Worm (Caenorhabditis elegans) whole organism, L1 larva: ENCODE measurements around the gene R05A10.2.

Experiments
- C34B4.2 ChIP-seq: sonication (generic microtip); optimal IDR thresholded peaks from 2 replicates; lab custom pipeline; 2017; ENCODE audit warnings: mild to moderate bottlenecking, missing genetic modification characterization, missing compliant biosample characterization
- F16B12.6 ChIP-seq: fragments of 150-350 bp; optimal IDR thresholded peaks from 2 replicates; lab custom pipeline; 2014; ENCODE audit warnings: missing biosample characterization, missing genetic modification characterization
- aha-1 ChIP-seq: fragments of 150-350 bp; optimal IDR thresholded peaks from 2 replicates; lab custom pipeline; 2014; ENCODE audit warnings: missing biosample characterization, missing genetic modification characterization
- alr-1 ChIP-seq: fragments of 200-800 bp; sonication (Bioruptor generic); optimal IDR thresholded peaks from 2 replicates; lab custom pipeline; 2018; ENCODE audit warnings: borderline replicate concordance, mild to moderate bottlenecking, missing genetic modification characterization, missing compliant biosample characterization
- aly-2 ChIP-seq: fragments of 150-350 bp; optimal IDR thresholded peaks from 2 replicates; lab custom pipeline; 2014; ENCODE audit warnings: missing biosample characterization, missing genetic modification characterization
- ceh-63 ChIP-seq: fragments of 200-800 bp; sonication (Bioruptor generic); optimal IDR thresholded peaks from 2 replicates; lab custom pipeline; 2018; ENCODE audit warnings: mild to moderate bottlenecking, missing genetic modification characterization, missing compliant biosample characterization
- ceh-90 ChIP-seq: sonication (generic microtip); optimal IDR thresholded peaks from 2 replicates; lab custom pipeline; 2016; ENCODE audit warnings: missing genetic modification characterization, missing compliant biosample characterization
- dpl-1 ChIP-seq, 3 experiments: fragments of 150-350 bp in 2 of 3; sonication (generic microtip) in 1 of 3; optimal IDR thresholded peaks; 2 replicates each; lab custom pipeline; 2014 to 2017; ENCODE audit warnings: missing biosample characterization in 3 of 3, missing genetic modification characterization in 3 of 3, missing genetic modification reagents in 3 of 3
- dsc-1 ChIP-seq: sonication (generic microtip); optimal IDR thresholded peaks from 2 replicates; lab custom pipeline; 2016; ENCODE audit warnings: mild to moderate bottlenecking, missing genetic modification characterization, missing compliant biosample characterization
- efl-1 ChIP-seq, 4 experiments: fragments of 150-350 bp; optimal IDR thresholded peaks in 3 of 4; peaks in 1 of 4; 1 replicate in 1 of 4; 2 replicates in 3 of 4; lab custom pipeline; 2014; ENCODE audit warnings: missing biosample characterization in 2 of 4, missing genetic modification characterization in 2 of 4, missing genetic modification reagents in 2 of 4
- efl-3 ChIP-seq: fragments of 200-800 bp; sonication (Bioruptor generic); optimal IDR thresholded peaks from 2 replicates; lab custom pipeline; 2018; ENCODE audit warnings: mild to moderate bottlenecking, missing genetic modification characterization, missing compliant biosample characterization
- elt-2 ChIP-seq: sonication (generic microtip); optimal IDR thresholded peaks from 2 replicates; lab custom pipeline; 2016; ENCODE audit warnings: missing genetic modification characterization, mild to moderate bottlenecking, inconsistent platforms, missing compliant biosample characterization, missing genetic modification reagents
- fkh-8 ChIP-seq: sonication (generic microtip); optimal IDR thresholded peaks from 2 replicates; lab custom pipeline; 2016; ENCODE audit warnings: mild to moderate bottlenecking, missing genetic modification characterization, missing compliant biosample characterization
- fos-1 ChIP-seq: fragments of 150-350 bp; optimal IDR thresholded peaks from 2 replicates; lab custom pipeline; 2014; ENCODE audit warnings: missing biosample characterization, missing genetic modification characterization
- grh-1 ChIP-seq: fragments of 200-800 bp; sonication (Bioruptor generic); IDR thresholded peaks from 2 replicates; pipeline ENCODE4 v1.3.6; 2022; ENCODE audit warnings: missing genetic modification reagents, missing genetic modification characterization, missing compliant biosample characterization
- hlh-4 ChIP-seq: sonication (generic microtip); optimal IDR thresholded peaks from 2 replicates; lab custom pipeline; 2016; ENCODE audit warnings: mild to moderate bottlenecking, missing genetic modification characterization, missing compliant biosample characterization
- isw-1 ChIP-seq: fragments of 200-800 bp; sonication (Bioruptor generic); IDR thresholded peaks from 2 replicates; pipeline ENCODE4 v1.3.6; 2022; ENCODE audit warnings: missing genetic modification characterization, missing compliant biosample characterization
- jun-1 ChIP-seq: fragments of 150-350 bp; optimal IDR thresholded peaks from 2 replicates; lab custom pipeline; 2014; ENCODE audit warnings: missing biosample characterization, missing genetic modification reagents, missing genetic modification characterization
- lin-14 ChIP-seq: fragments of 200-800 bp; sonication (Bioruptor generic); optimal IDR thresholded peaks from 2 replicates; lab custom pipeline; 2018; ENCODE audit warnings: mild to moderate bottlenecking, missing genetic modification characterization, moderate library complexity, missing compliant biosample characterization
- lin-39 ChIP-seq: fragments of 150-350 bp; optimal IDR thresholded peaks from 2 replicates; lab custom pipeline; 2014; ENCODE audit warnings: missing biosample characterization, missing genetic modification reagents, missing genetic modification characterization
- lir-3 ChIP-seq: sonication (generic microtip); optimal IDR thresholded peaks from 2 replicates; lab custom pipeline; 2016; ENCODE audit warnings: mild to moderate bottlenecking, missing genetic modification characterization, moderate library complexity, missing compliant biosample characterization; ENCODE audit not compliant: poor library complexity
- lsy-2 ChIP-seq, 2 experiments: fragments of 150-350 bp; optimal IDR thresholded peaks; 2 replicates each; lab custom pipeline; 2014; ENCODE audit warnings: missing biosample characterization in 2 of 2, missing genetic modification characterization in 2 of 2
- mdl-1 ChIP-seq, 2 experiments: fragments of 150-350 bp; optimal IDR thresholded peaks; 2 replicates each; lab custom pipeline; 2014 to 2017; ENCODE audit warnings: missing biosample characterization in 2 of 2, missing genetic modification characterization in 2 of 2, inconsistent platforms in 1 of 2
- mef-2 ChIP-seq: fragments of 150-350 bp; optimal IDR thresholded peaks from 2 replicates; lab custom pipeline; 2014; ENCODE audit warnings: missing biosample characterization, missing genetic modification characterization
- mep-1 ChIP-seq: fragments of 150-350 bp; optimal IDR thresholded peaks from 2 replicates; lab custom pipeline; 2014; ENCODE audit warnings: missing biosample characterization, missing genetic modification characterization
- nhr-11 ChIP-seq: fragments of 150-350 bp; optimal IDR thresholded peaks from 2 replicates; lab custom pipeline; 2014; ENCODE audit warnings: missing biosample characterization, missing genetic modification characterization
- nhr-19 ChIP-seq: fragments of 200-800 bp; sonication (Bioruptor generic); conservative IDR thresholded peaks from 2 replicates; pipeline ENCODE4 v1.3.6; 2022; ENCODE audit warnings: missing genetic modification characterization, missing compliant biosample characterization
- nhr-20 ChIP-seq: sonication (generic microtip); optimal IDR thresholded peaks from 2 replicates; lab custom pipeline; 2016; ENCODE audit warnings: mild to moderate bottlenecking, missing genetic modification characterization, missing compliant biosample characterization
- nhr-237 ChIP-seq: fragments of 150-350 bp; optimal IDR thresholded peaks from 2 replicates; lab custom pipeline; 2014; ENCODE audit warnings: missing biosample characterization, missing genetic modification characterization
- nhr-28 ChIP-seq: fragments of 150-350 bp; optimal IDR thresholded peaks from 2 replicates; lab custom pipeline; 2014; ENCODE audit warnings: missing biosample characterization, missing genetic modification characterization
- nhr-47 ChIP-seq: sonication (generic microtip); optimal IDR thresholded peaks from 2 replicates; lab custom pipeline; 2016; ENCODE audit warnings: mild to moderate bottlenecking, missing genetic modification characterization, moderate library complexity, missing compliant biosample characterization
- nhr-71 ChIP-seq: sonication (generic microtip); optimal IDR thresholded peaks from 2 replicates; lab custom pipeline; 2016; ENCODE audit warnings: mild to moderate bottlenecking, missing genetic modification characterization, moderate library complexity, missing compliant biosample characterization
- nhr-76 ChIP-seq: sonication (generic microtip); optimal IDR thresholded peaks from 2 replicates; lab custom pipeline; 2017; ENCODE audit warnings: missing biosample characterization, missing genetic modification characterization
- nhr-84 ChIP-seq: sonication (generic microtip); optimal IDR thresholded peaks from 2 replicates; lab custom pipeline; 2017; ENCODE audit warnings: missing biosample characterization, missing genetic modification characterization
- nhr-85 ChIP-seq: sonication (generic microtip); peaks from one replicate; lab custom pipeline; 2016; ENCODE audit warnings: missing genetic modification characterization, inconsistent platforms, missing compliant biosample characterization
- nhr-90 ChIP-seq: sonication (generic microtip); optimal IDR thresholded peaks from 2 replicates; lab custom pipeline; 2016; ENCODE audit warnings: mild to moderate bottlenecking, missing genetic modification characterization, missing compliant biosample characterization; ENCODE audit not compliant: poor library complexity
- pag-3 ChIP-seq: sonication (generic microtip); optimal IDR thresholded peaks from 2 replicates; lab custom pipeline; 2017; ENCODE audit warnings: missing genetic modification characterization, mild to moderate bottlenecking, missing compliant biosample characterization, antibody characterized with exemption, borderline replicate concordance; ENCODE audit not compliant: insufficient read depth
- pqm-1 ChIP-seq: sonication (generic microtip); optimal IDR thresholded peaks from 3 replicates; lab custom pipeline; 2017; ENCODE audit warnings: missing biosample characterization, missing genetic modification characterization
- rnt-1 ChIP-seq: sonication (generic microtip); optimal IDR thresholded peaks from 2 replicates; lab custom pipeline; 2016; ENCODE audit warnings: mild to moderate bottlenecking, missing genetic modification characterization, moderate library complexity, missing compliant biosample characterization
- skn-1 ChIP-seq: fragments of 150-350 bp; optimal IDR thresholded peaks from 2 replicates; lab custom pipeline; 2014; ENCODE audit warnings: missing biosample characterization, missing genetic modification characterization
- snu-23 ChIP-seq: sonication (generic microtip); optimal IDR thresholded peaks from 2 replicates; lab custom pipeline; 2016; ENCODE audit warnings: missing genetic modification characterization, missing compliant biosample characterization
- sox-4 ChIP-seq: sonication (generic microtip); optimal IDR thresholded peaks from 2 replicates; lab custom pipeline; 2016; ENCODE audit warnings: missing genetic modification characterization, missing compliant biosample characterization
- sup-37 ChIP-seq: fragments of 200-800 bp; sonication (Bioruptor generic); optimal IDR thresholded peaks from 2 replicates; lab custom pipeline; 2018; ENCODE audit warnings: mild to moderate bottlenecking, missing genetic modification characterization, missing compliant biosample characterization
- swsn-7 ChIP-seq: sonication (generic microtip); optimal IDR thresholded peaks from 2 replicates; lab custom pipeline; 2016; ENCODE audit warnings: missing genetic modification characterization, missing compliant biosample characterization
- tlp-1 ChIP-seq: fragments of 150-350 bp; optimal IDR thresholded peaks from 2 replicates; lab custom pipeline; 2014; ENCODE audit warnings: missing biosample characterization, missing genetic modification characterization
- zip-4 ChIP-seq: fragments of 200-800 bp; sonication (Bioruptor generic); optimal IDR thresholded peaks from 2 replicates; lab custom pipeline; 2018; ENCODE audit warnings: mild to moderate bottlenecking, missing genetic modification characterization, moderate library complexity, missing compliant biosample characterization
- ztf-11 ChIP-seq, 2 experiments: sonication (generic microtip); optimal IDR thresholded peaks; 2 replicates each; lab custom pipeline; 2016 to 2017; ENCODE audit warnings: missing genetic modification characterization in 2 of 2, missing biosample characterization in 1 of 2, missing compliant biosample characterization in 1 of 2
- ztf-4 ChIP-seq: fragments of 150-350 bp; optimal IDR thresholded peaks from 2 replicates; lab custom pipeline; 2014; ENCODE audit warnings: missing biosample characterization, missing genetic modification characterization

Gene R05A10.2

ce11 chrIV:14215777-14216176 is 38.7 kb downstream of the R05A10.2 start:
- TF ChIP-seq ceh-90: no peak
- no peak for TF ChIP-seq lsy-2 (tag; optimal IDR thresholded peaks at IDR 0.05; lab: Kevin White, UChicago)
- TF ChIP-seq elt-2 (tag; lab: Kevin White, UChicago): no peak
- TF ChIP-seq, all 84 proteins: peak for 0

ce11 chrIV:14219714-14220113 is 42.6 kb downstream of the R05A10.2 start, which contains the start of gene sqrd-1:
Gene sqrd-1, plus strand, starts transcription at chrIV:14219871.
- TF ChIP-seq nhr-19 (GFP tag; lab: Robert Waterston, UW) (peak; percentile 42; the same call in 1 of the 2 replicates), sox-4 (tag; lab: Kevin White, UChicago) (no peak), nhr-20 (peak; percentile 53), snu-23 (GFP tag; lab: Kevin White, UChicago) (peak; percentile 33), nhr-71 (tag; lab: Kevin White, UChicago) (peak; percentile 24), mdl-1 (tag; optimal IDR thresholded peaks at IDR 0.05; lab: Kevin White, UChicago) (peak in 1 of 2 experiments; percentile 23), pag-3 (tag; lab: Kevin White, UChicago) (no peak), dpl-1 (GFP tag; optimal IDR thresholded peaks at IDR 0.05; lab: Kevin White, UChicago) (peak in 1 of 3 experiments; percentile 0), nhr-84 (tag; lab: Kevin White, UChicago) (no peak), nhr-90 (tag; lab: Kevin White, UChicago) (peak; percentile 9), zip-4 (GFP tag; lab: Kevin White, UChicago) (no peak), grh-1 (GFP tag; lab: Robert Waterston, UW) (peak; percentile 17; the same call in 1 of the 2 replicates), nhr-85 (peak; percentile 82), skn-1 (tag; lab: Kevin White, UChicago) (no peak), aly-2 (tag; lab: Kevin White, UChicago) (no peak), mep-1 (peak; percentile 42), lin-14 (GFP tag; lab: Kevin White, UChicago) (peak; percentile 54), rnt-1 (tag; lab: Kevin White, UChicago) (peak; percentile 40), ceh-63 (GFP tag; lab: Kevin White, UChicago) (no peak), hlh-4 (tag; lab: Kevin White, UChicago) (no peak), mef-2 (no peak), lir-3 (tag; lab: Kevin White, UChicago) (no peak), lsy-2 (tag; optimal IDR thresholded peaks at IDR 0.05; lab: Kevin White, UChicago) (peak in 1 of 2 experiments; percentile 26), dsc-1 (tag; lab: Kevin White, UChicago) (no peak), jun-1 (tag; lab: Kevin White, UChicago) (no peak), nhr-237 (tag; lab: Kevin White, UChicago) (no peak), ztf-4 (no peak), efl-1 (optimal IDR thresholded peaks at IDR 0.05; lab: Kevin White, UChicago) (peak in 1 of 2 experiments; percentile 21), efl-1 (GFP tag; optimal IDR thresholded peaks at IDR 0.05 in 1 of 2; lab: Kevin White, UChicago) (peak in 1 of 2 experiments; percentile 79), aha-1 (tag; lab: Kevin White, UChicago) (peak; percentile 99), F16B12.6 (no peak)

ce11 chrIV:14224912-14225311 is 47.8 kb downstream of the R05A10.2 start:
- no peak for TF ChIP-seq sox-4 (tag; lab: Kevin White, UChicago)
- no peak for TF ChIP-seq zip-4 (GFP tag; lab: Kevin White, UChicago)
- TF ChIP-seq nhr-76: no peak
- TF ChIP-seq ztf-11 (tag; optimal IDR thresholded peaks at IDR 0.05; lab: Kevin White, UChicago): no peak
- no peak for TF ChIP-seq nhr-85
- no peak for TF ChIP-seq isw-1 (GFP tag; lab: Robert Waterston, UW)
- TF ChIP-seq fkh-8 (tag; lab: Kevin White, UChicago): no peak
- peak; percentile 4 for TF ChIP-seq swsn-7 (tag; lab: Kevin White, UChicago)
- no peak for TF ChIP-seq aly-2 (tag; lab: Kevin White, UChicago)
- no peak for TF ChIP-seq lin-39
- TF ChIP-seq nhr-71 (tag; lab: Kevin White, UChicago): no peak
- TF ChIP-seq alr-1: no peak
- peak; percentile 31 for TF ChIP-seq nhr-47 (tag; lab: Kevin White, UChicago)
- TF ChIP-seq pqm-1 (tag; lab: Kevin White, UChicago): no peak
- no peak for TF ChIP-seq C34B4.2
- TF ChIP-seq nhr-19 (GFP tag; lab: Robert Waterston, UW): peak; percentile 34
- no peak for TF ChIP-seq nhr-11 (tag; lab: Kevin White, UChicago)
- TF ChIP-seq sup-37: no peak
- no peak for TF ChIP-seq nhr-28 (tag; lab: Kevin White, UChicago)
- TF ChIP-seq efl-3 (GFP tag; lab: Kevin White, UChicago): no peak
- no peak for TF ChIP-seq fos-1 (tag; lab: Kevin White, UChicago)
- no peak for TF ChIP-seq tlp-1 (tag; lab: Kevin White, UChicago)
- peak; percentile 29 for TF ChIP-seq mep-1
- no peak for TF ChIP-seq nhr-84 (tag; lab: Kevin White, UChicago)
- TF ChIP-seq lsy-2 (tag; optimal IDR thresholded peaks at IDR 0.05; lab: Kevin White, UChicago): no peak
- no peak for TF ChIP-seq aha-1 (tag; lab: Kevin White, UChicago)
